Worm (Caenorhabditis elegans) whole organism, L4 larva: ENCODE results near the gene Y48E1C.4.

Experiments
- D1046.2 ChIP-seq: fragments of 200-800 bp; sonication (Bioruptor generic); IDR thresholded peaks from 2 replicates; pipeline ENCODE4 v1.3.6; 2022; ENCODE audit warnings: missing genetic modification characterization, missing compliant biosample characterization
- F37D6.2 ChIP-seq: sonication (generic microtip); optimal IDR thresholded peaks from 2 replicates; lab custom pipeline; 2016; ENCODE audit warnings: mild to moderate bottlenecking, missing genetic modification characterization, missing compliant biosample characterization
- F44E2.7 ChIP-seq: fragments of 200-800 bp; sonication (Bioruptor generic); IDR thresholded peaks from 2 replicates; pipeline ENCODE4 v2.1.2; 2022; ENCODE audit warnings: missing genetic modification characterization, missing compliant biosample characterization
- R02D3.7 ChIP-seq: fragments of 150-350 bp; sonication (generic microtip); optimal IDR thresholded peaks from 3 replicates; lab custom pipeline; 2014; ENCODE audit warnings: missing biosample characterization, missing genetic modification characterization
- T20F7.1 ChIP-seq: fragments of 200-800 bp; sonication (Bioruptor generic); optimal IDR thresholded peaks from 2 replicates; lab custom pipeline; 2018; ENCODE audit warnings: mild to moderate bottlenecking, missing genetic modification characterization, missing compliant biosample characterization
- T26A8.4 ChIP-seq: fragments of 200-800 bp; sonication (Bioruptor generic); IDR thresholded peaks from 2 replicates; pipeline ENCODE4 v1.3.6; 2022; ENCODE audit warnings: missing genetic modification characterization, missing compliant biosample characterization
- Y5F2A.4 ChIP-seq: fragments of 200-800 bp; sonication (Bioruptor generic); optimal IDR thresholded peaks from 2 replicates; lab custom pipeline; 2018; ENCODE audit warnings: mild to moderate bottlenecking, missing genetic modification characterization, missing compliant biosample characterization
- ZK337.2 ChIP-seq: fragments of 200-800 bp; sonication (Bioruptor generic); IDR thresholded peaks from 2 replicates; pipeline ENCODE4 v1.3.6; 2022; ENCODE audit warnings: missing genetic modification reagents, missing genetic modification characterization, missing compliant biosample characterization
- aha-1 ChIP-seq: fragments of 150-350 bp; peaks from one replicate; lab custom pipeline; 2014; ENCODE audit warnings: missing biosample characterization, missing genetic modification characterization
- aly-2 ChIP-seq: sonication (generic microtip); optimal IDR thresholded peaks from 2 replicates; lab custom pipeline; 2018; ENCODE audit warnings: missing biosample characterization, missing genetic modification characterization
- ama-1 ChIP-seq: fragments of 150-350 bp; optimal IDR thresholded peaks from 2 replicates; lab custom pipeline; 2014; ENCODE audit warnings: inconsistent platforms, mixed read lengths
- ceh-20 ChIP-seq: fragments of 200-800 bp; sonication (Bioruptor generic); IDR thresholded peaks from 2 replicates; pipeline ENCODE4 v1.3.6; 2022; ENCODE audit warnings: missing genetic modification reagents, missing genetic modification characterization, missing compliant biosample characterization
- ceh-28 ChIP-seq: fragments of 150-350 bp; optimal IDR thresholded peaks from 2 replicates; lab custom pipeline; 2014; ENCODE audit warnings: missing biosample characterization, missing genetic modification reagents, missing genetic modification characterization
- ceh-32 ChIP-seq: sonication (generic microtip); optimal IDR thresholded peaks from 2 replicates; lab custom pipeline; 2016; ENCODE audit warnings: mild to moderate bottlenecking, missing genetic modification characterization, missing compliant biosample characterization; ENCODE audit not compliant: poor library complexity
- ceh-82 ChIP-seq: sonication (generic microtip); optimal IDR thresholded peaks from 2 replicates; lab custom pipeline; 2017; ENCODE audit warnings: missing biosample characterization, missing genetic modification characterization
- cey-2 ChIP-seq: sonication (generic microtip); optimal IDR thresholded peaks from 3 replicates; lab custom pipeline; 2017; ENCODE audit warnings: missing genetic modification characterization, mild to moderate bottlenecking, missing compliant biosample characterization, antibody characterized with exemption, borderline replicate concordance; ENCODE audit not compliant: insufficient read depth
- dmd-6 ChIP-seq: fragments of 200-800 bp; sonication (Bioruptor generic); IDR thresholded peaks from 2 replicates; pipeline ENCODE4 v1.3.6; 2022; ENCODE audit warnings: missing genetic modification reagents, missing genetic modification characterization, missing compliant biosample characterization
- dmd-8 ChIP-seq: fragments of 200-800 bp; sonication (Bioruptor generic); IDR thresholded peaks from 2 replicates; pipeline ENCODE4 v1.3.6; 2022; ENCODE audit warnings: missing genetic modification characterization, missing compliant biosample characterization
- egl-27 ChIP-seq: sonication (generic microtip); optimal IDR thresholded peaks from 3 replicates; lab custom pipeline; 2017; ENCODE audit warnings: missing biosample characterization, missing genetic modification reagents, missing genetic modification characterization
- fkh-10 ChIP-seq: fragments of 150-350 bp; optimal IDR thresholded peaks from 2 replicates; lab custom pipeline; 2014; ENCODE audit warnings: missing biosample characterization, missing genetic modification reagents, missing genetic modification characterization
- gei-8 ChIP-seq: fragments of 200-800 bp; sonication (Bioruptor generic); optimal IDR thresholded peaks from 2 replicates; lab custom pipeline; 2018; ENCODE audit warnings: mild to moderate bottlenecking, missing genetic modification characterization, missing compliant biosample characterization
- hif-1 ChIP-seq, 2 experiments: sonication (generic microtip); optimal IDR thresholded peaks; 2 replicates each; lab custom pipeline; 2016 to 2017; ENCODE audit warnings: missing compliant biosample characterization in 2 of 2, missing genetic modification characterization in 2 of 2, missing genetic modification reagents in 2 of 2, missing genotype in 2 of 2, mild to moderate bottlenecking in 1 of 2
- hlh-30 ChIP-seq: sonication (generic microtip); optimal IDR thresholded peaks from 2 replicates; lab custom pipeline; 2017; ENCODE audit warnings: antibody characterized with exemption, mild to moderate bottlenecking, missing genetic modification characterization, missing compliant biosample characterization; ENCODE audit not compliant: insufficient read depth
- jun-1 ChIP-seq: fragments of 150-350 bp; optimal IDR thresholded peaks from 2 replicates; lab custom pipeline; 2014; ENCODE audit warnings: missing biosample characterization, missing genetic modification reagents, missing genetic modification characterization
- lim-7 ChIP-seq: fragments of 200-800 bp; sonication (Bioruptor generic); IDR thresholded peaks from 2 replicates; pipeline ENCODE4 v1.3.6; 2022; ENCODE audit warnings: missing genetic modification characterization, missing compliant biosample characterization
- lin-15B ChIP-seq: fragments of 150-350 bp; sonication (generic microtip); optimal IDR thresholded peaks from 3 replicates; lab custom pipeline; 2014; ENCODE audit warnings: missing biosample characterization, missing genetic modification characterization
- lin-29 ChIP-seq: fragments of 200-800 bp; sonication (Bioruptor generic); IDR thresholded peaks from 2 replicates; pipeline ENCODE4 v1.3.6; 2022; ENCODE audit warnings: missing genetic modification reagents, missing genetic modification characterization, missing compliant biosample characterization
- lin-38 ChIP-seq: fragments of 200-800 bp; sonication (Bioruptor generic); IDR thresholded peaks from 2 replicates; pipeline ENCODE4 v1.3.6; 2022; ENCODE audit warnings: missing genetic modification reagents, missing genetic modification characterization, missing compliant biosample characterization
- lir-3 ChIP-seq: sonication (generic microtip); optimal IDR thresholded peaks from 2 replicates; lab custom pipeline; 2016; ENCODE audit warnings: mild to moderate bottlenecking, missing genetic modification characterization, missing compliant biosample characterization
- madf-9 ChIP-seq: fragments of 200-800 bp; sonication (Bioruptor generic); conservative IDR thresholded peaks from 2 replicates; pipeline ENCODE4 v1.3.6; 2022; ENCODE audit warnings: missing genetic modification reagents, missing genetic modification characterization, missing compliant biosample characterization
- mes-2 ChIP-seq: sonication (generic microtip); optimal IDR thresholded peaks from 2 replicates; lab custom pipeline; 2016; ENCODE audit warnings: missing genotype, mild to moderate bottlenecking, missing genetic modification characterization, missing compliant biosample characterization; ENCODE audit not compliant: poor library complexity, severe bottlenecking
- mxl-2 ChIP-seq: fragments of 200-800 bp; sonication (Bioruptor generic); conservative IDR thresholded peaks from 2 replicates; pipeline ENCODE4 v1.3.6; 2022; ENCODE audit warnings: missing genetic modification reagents, missing genetic modification characterization, missing compliant biosample characterization
- mxl-3 ChIP-seq: fragments of 200-800 bp; sonication (Bioruptor generic); optimal IDR thresholded peaks from 2 replicates; lab custom pipeline; 2018; ENCODE audit warnings: mild to moderate bottlenecking, missing genetic modification characterization, missing compliant biosample characterization
- nhr-11 ChIP-seq: fragments of 150-350 bp; optimal IDR thresholded peaks from 2 replicates; lab custom pipeline; 2014; ENCODE audit warnings: missing biosample characterization, missing genetic modification characterization
- nhr-237 ChIP-seq: sonication (generic microtip); optimal IDR thresholded peaks from 2 replicates; lab custom pipeline; 2017; ENCODE audit warnings: missing biosample characterization, missing genetic modification characterization
- nhr-42 ChIP-seq: fragments of 200-800 bp; sonication (Bioruptor generic); IDR thresholded peaks from 2 replicates; pipeline ENCODE4 v1.3.6; 2022; ENCODE audit warnings: missing genetic modification characterization, missing compliant biosample characterization
- nhr-6 ChIP-seq: fragments of 150-350 bp; optimal IDR thresholded peaks from 2 replicates; lab custom pipeline; 2014; ENCODE audit warnings: missing biosample characterization, missing genetic modification characterization
- php-3 ChIP-seq: fragments of 200-800 bp; sonication (Bioruptor generic); IDR thresholded peaks from 2 replicates; pipeline ENCODE4 v1.3.6; 2022; ENCODE audit warnings: missing genetic modification reagents, missing genetic modification characterization, missing compliant biosample characterization
- pqm-1 ChIP-seq: sonication (generic microtip); optimal IDR thresholded peaks from 2 replicates; lab custom pipeline; 2017; ENCODE audit warnings: missing biosample characterization, missing genetic modification characterization
- rbr-2 ChIP-seq: sonication (generic microtip); optimal IDR thresholded peaks from 2 replicates; lab custom pipeline; 2016; ENCODE audit warnings: missing genotype, missing genetic modification characterization, missing compliant biosample characterization
- saeg-2 ChIP-seq: fragments of 200-800 bp; sonication (Bioruptor generic); IDR thresholded peaks from 2 replicates; pipeline ENCODE4 v1.3.6; 2022; ENCODE audit warnings: missing genetic modification reagents, missing genetic modification characterization, missing compliant biosample characterization
- snpc-1.2 ChIP-seq: fragments of 200-800 bp; sonication (Bioruptor generic); IDR thresholded peaks from 2 replicates; pipeline ENCODE4 v1.3.6; 2022; ENCODE audit warnings: missing genetic modification reagents, missing genetic modification characterization, missing compliant biosample characterization
- spr-1 ChIP-seq: sonication (generic microtip); optimal IDR thresholded peaks from 2 replicates; lab custom pipeline; 2016; ENCODE audit warnings: mild to moderate bottlenecking, missing genetic modification characterization, missing compliant biosample characterization
- spr-3 ChIP-seq: fragments of 200-800 bp; sonication (Bioruptor generic); optimal IDR thresholded peaks from 2 replicates; lab custom pipeline; 2018; ENCODE audit warnings: mild to moderate bottlenecking, missing genetic modification characterization, missing compliant biosample characterization
- tra-1 ChIP-seq: fragments of 200-800 bp; sonication (Bioruptor generic); IDR thresholded peaks from 2 replicates; pipeline ENCODE4 v1.3.6; 2022; ENCODE audit warnings: missing genetic modification reagents, missing genetic modification characterization, missing compliant biosample characterization
- unc-130 ChIP-seq: sonication (generic microtip); optimal IDR thresholded peaks from 2 replicates; lab custom pipeline; 2016; ENCODE audit warnings: missing genetic modification reagents, missing genetic modification characterization, missing compliant biosample characterization
- unc-39 ChIP-seq: sonication (generic microtip); optimal IDR thresholded peaks from 2 replicates; lab custom pipeline; 2017; ENCODE audit warnings: missing biosample characterization, missing genetic modification characterization
- unc-62 ChIP-seq, 3 experiments: fragments of 150-350 bp in 1 of 3; sonication (generic microtip); optimal IDR thresholded peaks in 2 of 3; peaks in 1 of 3; 1 replicate in 1 of 3; 2 replicates in 2 of 3; lab custom pipeline; 2014 to 2017; ENCODE audit warnings: missing biosample characterization in 3 of 3, missing genetic modification characterization in 3 of 3, missing genetic modification reagents in 3 of 3, missing genotype in 1 of 3
- vab-7 ChIP-seq: fragments of 200-800 bp; sonication (Bioruptor generic); IDR thresholded peaks from 2 replicates; pipeline ENCODE4 v1.3.6; 2022; ENCODE audit warnings: missing genetic modification reagents, missing genetic modification characterization, missing compliant biosample characterization

Y48E1C.4 gene

ce11 chrII:13461604-13462375 lies 25.2 kb upstream of the Y48E1C.4 start (continued):
- no peak for TF ChIP-seq jun-1
- peak; percentile 51 for TF ChIP-seq lin-38
- peak; percentile 81 for TF ChIP-seq mxl-3
- TF ChIP-seq vab-7 (GFP tag; lab: Robert Waterston, UW) = no peak
- no peak; the same call in 1 of the 2 replicates for TF ChIP-seq dmd-8 (GFP tag; lab: Robert Waterston, UW)
- TF ChIP-seq egl-27 (tag; lab: Kevin White, UChicago) = no peak
- peak; percentile 79 for TF ChIP-seq nhr-11 (tag; lab: Kevin White, UChicago)
- TF ChIP-seq tra-1 = peak; percentile 83
- TF ChIP-seq rbr-2 (tag; lab: Kevin White, UChicago) = peak; percentile 37
- no peak for TF ChIP-seq nhr-6 (tag; lab: Kevin White, UChicago)
- no peak for TF ChIP-seq lin-15B (tag; lab: Kevin White, UChicago)
- peak; percentile 81 for TF ChIP-seq ceh-20 (GFP tag; lab: Robert Waterston, UW)
- TF ChIP-seq unc-130 (GFP tag; lab: Kevin White, UChicago) = no peak
- TF ChIP-seq hlh-30 (tag; lab: Kevin White, UChicago) = peak; percentile 94
- TF ChIP-seq dmd-6 (GFP tag; lab: Robert Waterston, UW) = peak; percentile 99
- TF ChIP-seq saeg-2 (GFP tag; lab: Robert Waterston, UW) = peak; percentile 75; the same call in 1 of the 2 replicates
- no peak for TF ChIP-seq aly-2 (tag; lab: Kevin White, UChicago)
- TF ChIP-seq mes-2 (tag; lab: Kevin White, UChicago) = peak; percentile 34
- no peak for TF ChIP-seq lir-3 (tag; lab: Kevin White, UChicago)
- TF ChIP-seq ceh-28 (tag; lab: Kevin White, UChicago) = no peak
- no peak for TF ChIP-seq ceh-82 (tag; lab: Kevin White, UChicago)
- peak; percentile 98 for TF ChIP-seq ama-1
- no peak for TF ChIP-seq lin-29 (GFP tag; lab: Robert Waterston, UW)
- TF ChIP-seq ceh-32 (tag; lab: Kevin White, UChicago) = no peak
- peak; percentile 21 for TF ChIP-seq spr-3 (GFP tag; lab: Kevin White, UChicago)
- TF ChIP-seq F37D6.2 = no peak
- TF ChIP-seq spr-1 (tag; lab: Kevin White, UChicago) = peak; percentile 38
- peak in 1 of 2 experiments; percentile 98 for TF ChIP-seq unc-62 (GFP tag; optimal IDR thresholded peaks at IDR 0.05 in 1 of 2; lab: Kevin White, UChicago)
- no peak for TF ChIP-seq unc-62 (tag; optimal IDR thresholded peaks at IDR 0.05; lab: Kevin White, UChicago)
- peak; percentile 58; the same call in 1 of the 2 replicates for TF ChIP-seq T26A8.4 (GFP tag; lab: Robert Waterston, UW)
- TF ChIP-seq pqm-1 (tag; lab: Kevin White, UChicago) = peak; percentile 48
- no peak for TF ChIP-seq ZK337.2 (GFP tag; lab: Robert Waterston, UW)
- TF ChIP-seq mxl-2 = peak; percentile 99
- TF ChIP-seq php-3 (GFP tag; lab: Robert Waterston, UW) = peak; percentile 67
- TF ChIP-seq hif-1 (tag; optimal IDR thresholded peaks at IDR 0.05; lab: Kevin White, UChicago) = peak; percentile 57 to 93
- TF ChIP-seq fkh-10 = no peak
- peak; percentile 42; the same call in 1 of the 2 replicates for TF ChIP-seq nhr-42 (GFP tag; lab: Robert Waterston, UW)
- TF ChIP-seq cey-2 (tag; lab: Kevin White, UChicago) = peak; percentile 87
- no peak for TF ChIP-seq R02D3.7
- TF ChIP-seq T20F7.1 (GFP tag; lab: Kevin White, UChicago) = peak; percentile 72
- no peak for TF ChIP-seq D1046.2 (GFP tag; lab: Robert Waterston, UW)
- TF ChIP-seq snpc-1.2 = peak; percentile 62; the same call in 1 of the 2 replicates
- TF ChIP-seq lim-7 = no peak
- TF ChIP-seq madf-9 (GFP tag; lab: Robert Waterston, UW) = peak; percentile 68
- TF ChIP-seq Y5F2A.4 (GFP tag; lab: Kevin White, UChicago) = no peak
- peak; percentile 89 for TF ChIP-seq gei-8 (GFP tag; lab: Kevin White, UChicago)
- TF ChIP-seq F44E2.7 (GFP tag; lab: Robert Waterston, UW) = no peak
- no peak for TF ChIP-seq unc-39 (tag; lab: Kevin White, UChicago)
- TF ChIP-seq nhr-237 (tag; lab: Kevin White, UChicago) = no peak
- peak; percentile 99 for TF ChIP-seq aha-1 (tag; lab: Kevin White, UChicago)
